Worm (Caenorhabditis elegans) whole organism, late embryonic: ENCODE data around the gene ruvb-2.

Experiments used
- ets-4 ChIP-seq: sonication (generic microtip); optimal IDR thresholded peaks from 2 replicates; lab custom pipeline; 2016; ENCODE audit warnings: missing genetic modification characterization, missing compliant biosample characterization
- fkh-10 ChIP-seq: fragments of 150-350 bp; optimal IDR thresholded peaks from 2 replicates; lab custom pipeline; 2014; ENCODE audit warnings: missing biosample characterization, missing genetic modification reagents, missing genetic modification characterization
- gmeb-2 ChIP-seq: sonication (generic microtip); optimal IDR thresholded peaks from 2 replicates; lab custom pipeline; 2016; ENCODE audit warnings: missing genetic modification characterization, inconsistent platforms, missing compliant biosample characterization

- TF ChIP-seq gmeb-2 (tag; lab: Kevin White, UChicago), result no peak
- TF ChIP-seq fkh-10 (GFP tag; lab: Kevin White, UChicago), result no peak
- TF ChIP-seq ets-4 (tag; lab: Kevin White, UChicago), result no peak
Observed at ce11 chrIV:6954682-6955081, 35.5 kb upstream of the ruvb-2 start.
